Fruit fly (Drosophila melanogaster): ENCODE results near the gene CG11714.

CG11714 gene

dm6 chr3L:11554338-11554737 lies 31.8 kb upstream of the CG11714 start (continued):
- peak; percentile 75 for TF ChIP-seq Lhr (GFP tag; optimal IDR thresholded peaks at IDR 0.05)
- TF ChIP-seq Bteb2 (GFP tag; optimal IDR thresholded peaks at IDR 0.05) = peak; percentile 51
- TF ChIP-seq nmo (GFP tag; optimal IDR thresholded peaks at IDR 0.05) = peak; percentile 89
- peak; percentile 78 for TF ChIP-seq CG8359 (GFP tag; optimal IDR thresholded peaks at IDR 0.05; ENCODE audit: borderline replicate concordance)
- peak; percentile 68 for TF ChIP-seq CG14441 (GFP tag; IDR thresholded peaks at IDR 0.05)
- TF ChIP-seq Optix (GFP tag; IDR thresholded peaks at IDR 0.05) = peak; percentile 53; the same call in 2 of the 3 replicates
- TF ChIP-seq CG6791 (GFP tag; IDR thresholded peaks at IDR 0.05; ENCODE audit: partially characterized antibody) = no peak
- TF ChIP-seq corto (GFP tag; optimal IDR thresholded peaks at IDR 0.05) = no peak
- TF ChIP-seq E2f1 (GFP tag; IDR thresholded peaks at IDR 0.05) = peak; percentile 76
- TF ChIP-seq BEAF-32 (GFP tag; optimal IDR thresholded peaks at IDR 0.05) = no peak
- TF ChIP-seq jigr1 (GFP tag; IDR thresholded peaks at IDR 0.05) = no peak
- peak; percentile 11 for TF ChIP-seq sug (tag; optimal IDR thresholded peaks at IDR 0.05)
- TF ChIP-seq CG4328 (GFP tag; optimal IDR thresholded peaks at IDR 0.05) = no peak
- TF ChIP-seq CG2202 (tag; optimal IDR thresholded peaks at IDR 0.05) = peak; percentile 93
- TF ChIP-seq fu2 (GFP tag; optimal IDR thresholded peaks at IDR 0.05) = peak; percentile 11
- TF ChIP-seq CG2199 (GFP tag; IDR thresholded peaks at IDR 0.05) = no peak
- peak; percentile 56 for TF ChIP-seq tx (GFP tag; optimal IDR thresholded peaks at IDR 0.05)
- TF ChIP-seq CG12155 (GFP tag; optimal IDR thresholded peaks at IDR 0.05) = peak; percentile 75
- TF ChIP-seq CG17612 (GFP tag; IDR thresholded peaks at IDR 0.05) = 0 out of 2 replicates have a peak, but pooled peaks have one; percentile 7
- TF ChIP-seq nerfin-1 (tag; optimal IDR thresholded peaks at IDR 0.05) = peak; percentile 79
- no peak for TF ChIP-seq pfk (GFP tag; optimal IDR thresholded peaks at IDR 0.05)
- peak; percentile 82 for TF ChIP-seq ems (GFP tag; optimal IDR thresholded peaks at IDR 0.05)
- TF ChIP-seq CG10274 (GFP tag; optimal IDR thresholded peaks at IDR 0.05) = peak; percentile 31
- peak; percentile 73 for TF ChIP-seq CG3065 (GFP tag; optimal IDR thresholded peaks at IDR 0.05)
- no peak for TF ChIP-seq yki (optimal IDR thresholded peaks at IDR 0.05)
- peak; percentile 95 for TF ChIP-seq CG10959 (GFP tag; IDR thresholded peaks at IDR 0.05)
- TF ChIP-seq CG11247 (GFP tag; IDR thresholded peaks at IDR 0.05) = peak; percentile 50; the same call in 1 of the 2 replicates
- TF ChIP-seq CG12104 (GFP tag; optimal IDR thresholded peaks at IDR 0.05) = peak; percentile 78
- TF ChIP-seq Max (GFP tag; optimal IDR thresholded peaks at IDR 0.05) = peak; percentile 84
- TF ChIP-seq peb (GFP tag; IDR thresholded peaks at IDR 0.05) = peak; percentile 66
- TF ChIP-seq ERR (GFP tag; optimal IDR thresholded peaks at IDR 0.05) = no peak
- TF ChIP-seq CG3995 (GFP tag; optimal IDR thresholded peaks at IDR 0.05) = no peak
- no peak for TF ChIP-seq unc-4 (GFP tag; IDR thresholded peaks at IDR 0.05; ENCODE audit: partially characterized antibody)
- TF ChIP-seq pnt (GFP tag; optimal IDR thresholded peaks at IDR 0.05) = peak; percentile 66
- TF ChIP-seq Elba2 (GFP tag; optimal IDR thresholded peaks at IDR 0.05) = peak; percentile 59
- peak; percentile 87 for TF ChIP-seq CG16815 (GFP tag; optimal IDR thresholded peaks at IDR 0.05)
- TF ChIP-seq Dp (GFP tag; optimal IDR thresholded peaks at IDR 0.05) = no peak
- peak; percentile 80 for TF ChIP-seq ken (GFP tag; IDR thresholded peaks at IDR 0.05)
- no peak for TF ChIP-seq gsb (GFP tag; IDR thresholded peaks at IDR 0.05)
- no peak for TF ChIP-seq gro (GFP tag; optimal IDR thresholded peaks at IDR 0.05)
- peak in 1 of 2 experiments; percentile 60 for TF ChIP-seq Hr78 (GFP tag; optimal IDR thresholded peaks at IDR 0.05)
- TF ChIP-seq D19B (GFP tag; optimal IDR thresholded peaks at IDR 0.05) = no peak
- peak; percentile 76 for TF ChIP-seq Atf3 (GFP tag; optimal IDR thresholded peaks at IDR 0.05)
- no peak for TF ChIP-seq Adf1 (GFP tag; IDR thresholded peaks at IDR 0.05)
- TF ChIP-seq CG1603 (tag; optimal IDR thresholded peaks at IDR 0.05) = peak; percentile 92
- TF ChIP-seq MBD-R2 (GFP tag; IDR thresholded peaks at IDR 0.05) = 0 out of 2 replicates have a peak, but pooled peaks have one; percentile 9
- TF ChIP-seq mld (GFP tag; IDR thresholded peaks at IDR 0.05; ENCODE audit: partially characterized antibody) = no peak
- TF ChIP-seq Bgb (GFP tag; IDR thresholded peaks at IDR 0.05; ENCODE audit: partially characterized antibody) = no peak
- peak; percentile 46 for TF ChIP-seq TFAM (GFP tag; optimal IDR thresholded peaks at IDR 0.05)
- peak; percentile 18 for TF ChIP-seq salm (tag; optimal IDR thresholded peaks at IDR 0.05)
- TF ChIP-seq dan (GFP tag; IDR thresholded peaks at IDR 0.05) = no peak; the same call in 1 of the 2 replicates
